Fruit fly (Drosophila melanogaster) whole organism, prepupa: ENCODE data around the gene CG17140.

Source experiments
- CG11294 ChIP-seq: fragments of 200-800 bp; sonication (Bioruptor generic); IDR thresholded peaks from 2 replicates; pipeline ENCODE4 v1.3.6; 2022; ENCODE audit warnings: missing biosample characterization, missing genetic modification characterization
- CG3032 ChIP-seq: fragments of 200-800 bp; optimal IDR thresholded peaks from 2 replicates; lab custom pipeline; 2019; ENCODE audit warnings: missing biosample characterization, mild to moderate bottlenecking, missing genetic modification characterization, moderate library complexity
- CG8319 ChIP-seq: fragments of 200-800 bp; sonication (Bioruptor generic); optimal IDR thresholded peaks from 3 replicates; lab custom pipeline; 2016; ENCODE audit warnings: missing biosample characterization, missing genetic modification characterization
- Eip78C ChIP-seq: fragments of 200-800 bp; sonication (Bioruptor generic); peaks from one replicate; lab custom pipeline; 2016; ENCODE audit warnings: missing biosample characterization, missing genetic modification characterization
- Eip93F ChIP-seq: fragments of 200-800 bp; sonication (Bioruptor generic); optimal IDR thresholded peaks from 2 replicates; lab custom pipeline; 2016; ENCODE audit warnings: missing biosample characterization, mild to moderate bottlenecking, missing genetic modification characterization
- Ets21C ChIP-seq: fragments of 200-800 bp; sonication (Bioruptor generic); optimal IDR thresholded peaks from 3 replicates; lab custom pipeline; 2016; ENCODE audit warnings: missing biosample characterization, missing genetic modification characterization
- Hr38 ChIP-seq: sonication (Bioruptor generic); optimal IDR thresholded peaks from 2 replicates; lab custom pipeline; 2016; ENCODE audit warnings: missing biosample characterization, missing genetic modification characterization
- Hr39 ChIP-seq: fragments of 200-800 bp; sonication (Bioruptor generic); optimal IDR thresholded peaks from 2 replicates; lab custom pipeline; 2016; ENCODE audit warnings: missing biosample characterization, missing genetic modification characterization
- Sox102F ChIP-seq: fragments of 200-800 bp; sonication (Bioruptor generic); optimal IDR thresholded peaks from 2 replicates; lab custom pipeline; 2016; ENCODE audit warnings: missing biosample characterization, mild to moderate bottlenecking, missing genetic modification characterization
- achi ChIP-seq: fragments of 200-800 bp; sonication (Bioruptor generic); optimal IDR thresholded peaks from 3 replicates; lab custom pipeline; 2016; ENCODE audit warnings: missing biosample characterization, missing genetic modification characterization
- fkh ChIP-seq: fragments of 200-800 bp; sonication (Bioruptor generic); optimal IDR thresholded peaks from 3 replicates; lab custom pipeline; 2017; ENCODE audit warnings: missing biosample characterization, mild to moderate bottlenecking, missing genetic modification characterization, moderate library complexity
- salr ChIP-seq, 2 experiments: fragments of 200-800 bp; sonication (Bioruptor generic); optimal IDR thresholded peaks; 3 replicates each; lab custom pipeline; 2016 to 2018; ENCODE audit warnings: missing biosample characterization in 2 of 2, missing genetic modification characterization in 2 of 2, mild to moderate bottlenecking in 1 of 2
- spab ChIP-seq: fragments of 200-800 bp; sonication (Bioruptor generic); optimal IDR thresholded peaks from 2 replicates; lab custom pipeline; 2017; ENCODE audit warnings: missing biosample characterization, mild to moderate bottlenecking, missing genetic modification characterization, missing genetic modification reagents
- svp ChIP-seq: fragments of 200-800 bp; sonication (Bioruptor generic); peaks from one replicate; lab custom pipeline; 2016; ENCODE audit warnings: missing biosample characterization, missing genetic modification characterization

DNA sequence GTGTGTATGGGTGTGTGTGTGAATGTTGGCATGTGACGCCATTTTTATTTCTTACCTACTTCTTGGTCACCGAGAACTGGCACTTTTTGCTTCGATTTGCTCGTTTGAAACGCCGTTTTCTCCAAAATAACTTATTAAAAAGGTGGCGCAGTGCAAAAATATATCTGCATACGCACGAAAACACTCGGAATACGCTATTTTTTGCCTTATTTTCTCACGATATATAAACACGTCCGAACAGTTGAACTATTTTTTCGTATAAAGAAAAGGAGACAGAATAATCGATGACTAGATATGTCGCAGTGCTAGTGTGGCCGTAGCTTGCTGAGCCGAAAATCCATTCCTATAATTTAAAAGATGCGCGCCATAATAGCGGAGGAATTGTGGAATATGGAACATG, 3.1 kb downstream of the CG17140 start, which contains the start of gene CG6700:
- TF ChIP-seq CG11294 (GFP tag; lab: Robert Waterston, UW) = no peak
- no peak for TF ChIP-seq salr (GFP tag; optimal IDR thresholded peaks at IDR 0.05; lab: Kevin White, UChicago)
- TF ChIP-seq CG3032 (tag; lab: Kevin White, UChicago) = no peak
- TF ChIP-seq svp (GFP tag; lab: Kevin White, UChicago) = peak; percentile 74
- TF ChIP-seq Hr39 (GFP tag; lab: Kevin White, UChicago) = no peak
- TF ChIP-seq Ets21C (GFP tag; lab: Kevin White, UChicago) = no peak
- TF ChIP-seq CG8319 (GFP tag; lab: Kevin White, UChicago) = no peak
- no peak for TF ChIP-seq spab (GFP tag; lab: Kevin White, UChicago)
- no peak for TF ChIP-seq fkh (GFP tag; lab: Kevin White, UChicago)
- no peak for TF ChIP-seq Hr38
- TF ChIP-seq achi = no peak
- no peak for TF ChIP-seq Sox102F
- no peak for TF ChIP-seq Eip93F
- no peak for TF ChIP-seq Eip78C (GFP tag; lab: Kevin White, UChicago)
